Worm (Caenorhabditis elegans): Measurements from ENCODE around the gene ire-1.
A peak's percentile ranks its signal among the peaks of the same experiment; 100 is the strongest.

The ire-1 gene

DNA sequence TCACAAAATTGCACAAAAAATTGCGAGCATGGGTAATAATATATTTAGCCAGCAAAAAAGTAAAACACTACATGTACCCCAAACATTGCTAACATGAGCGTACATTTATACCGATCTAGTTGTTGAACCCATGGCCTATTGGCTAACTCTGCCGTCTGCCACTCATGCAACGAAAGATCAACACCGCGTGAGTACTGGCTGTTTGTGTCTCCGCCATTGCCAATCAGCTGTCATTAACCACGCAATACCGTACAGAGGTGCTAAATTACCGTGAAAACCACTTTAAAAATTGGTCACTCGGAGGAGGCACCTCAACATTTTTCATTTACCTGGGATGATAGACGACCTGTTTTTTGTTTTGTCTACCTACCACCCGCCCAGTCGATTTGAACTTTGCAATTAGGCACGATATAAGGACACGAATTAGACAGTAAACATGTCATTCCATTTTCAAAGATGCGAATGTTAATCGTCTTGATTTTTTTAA lies 49.3 kb downstream of the ire-1 start, which contains the start of gene K02C4.2 (continued):
- no peak for TF ChIP-seq egrh-3 (GFP tag; IDR thresholded peaks at IDR 0.05)
- TF ChIP-seq C17E4.6 (GFP tag; IDR thresholded peaks at IDR 0.05): no peak
- no peak for TF ChIP-seq sdz-38 (tag; optimal IDR thresholded peaks at IDR 0.05)
- 0 out of 2 replicates have a peak, but pooled peaks have one; percentile 58 for TF ChIP-seq sea-2 (GFP tag; IDR thresholded peaks at IDR 0.05)
- peak; percentile 82 for TF ChIP-seq snpc-3.4 (tag; optimal IDR thresholded peaks at IDR 0.05)
- TF ChIP-seq nhr-120 (GFP tag; IDR thresholded peaks at IDR 0.05): no peak
- no peak for TF ChIP-seq Y53F4B.3 (GFP tag; IDR thresholded peaks at IDR 0.05)
- peak; percentile 73 for TF ChIP-seq sptf-2 (GFP tag; optimal IDR thresholded peaks at IDR 0.05)
- TF ChIP-seq ztf-28 (GFP tag; IDR thresholded peaks at IDR 0.05): peak; percentile 73; the same call in 1 of the 2 replicates
- TF ChIP-seq chd-7 (tag; optimal IDR thresholded peaks at IDR 0.05): peak; percentile 90
- no peak for TF ChIP-seq ama-1 (optimal IDR thresholded peaks at IDR 0.05)
- TF ChIP-seq ama-1 (GFP tag; optimal IDR thresholded peaks at IDR 0.05): peak in 1 of 2 experiments; percentile 81
- peak; percentile 76 for TF ChIP-seq lin-54 (GFP tag; optimal IDR thresholded peaks at IDR 0.05)
- TF ChIP-seq pbrm-1 (GFP tag; IDR thresholded peaks at IDR 0.05): peak; percentile 66; the same call in 1 of the 2 replicates
- TF ChIP-seq rpc-1 (optimal IDR thresholded peaks at IDR 0.05): peak; percentile 97
- TF ChIP-seq rpc-1 (tag; optimal IDR thresholded peaks at IDR 0.05): peak; percentile 93
- no peak for TF ChIP-seq pha-4 (tag; optimal IDR thresholded peaks at IDR 0.05)
- 0 out of 2 replicates have a peak, but pooled peaks have one; percentile 53 for TF ChIP-seq ztf-25 (GFP tag; IDR thresholded peaks at IDR 0.05)
- no peak for TF ChIP-seq efl-1 (GFP tag; optimal IDR thresholded peaks at IDR 0.05)
- TF ChIP-seq F57A8.1 (GFP tag; optimal IDR thresholded peaks at IDR 0.05): no peak
- no peak for TF ChIP-seq zfh-2 (GFP tag; conservative IDR thresholded peaks at IDR 0.05)
- TF ChIP-seq lsy-27 (tag; optimal IDR thresholded peaks at IDR 0.05; ENCODE audit: borderline replicate concordance, insufficient read depth): no peak
- peak; percentile 55; the same call in 1 of the 2 replicates for TF ChIP-seq C06A6.2 (GFP tag; conservative IDR thresholded peaks at IDR 0.05)
- peak; percentile 68 for TF ChIP-seq lsl-1 (GFP tag; optimal IDR thresholded peaks at IDR 0.05)
- 0 out of 2 replicates have a peak, but pooled peaks have one; percentile 67 for TF ChIP-seq madf-3 (GFP tag; IDR thresholded peaks at IDR 0.05)
- TF ChIP-seq let-607 (tag; optimal IDR thresholded peaks at IDR 0.05): peak; percentile 61 to 72
- no peak for TF ChIP-seq Y95B8A.8 (GFP tag; IDR thresholded peaks at IDR 0.05)
- TF ChIP-seq Y67H2A.10 (GFP tag; conservative IDR thresholded peaks at IDR 0.05): no peak
- TF ChIP-seq zim-3 (tag; optimal IDR thresholded peaks at IDR 0.05): peak; percentile 89
- peak; percentile 65; the same call in 1 of the 2 replicates for TF ChIP-seq aptf-2 (GFP tag; conservative IDR thresholded peaks at IDR 0.05)
- TF ChIP-seq Y56A3A.18 (GFP tag; IDR thresholded peaks at IDR 0.05): peak; percentile 58; the same call in 1 of the 2 replicates
- TF ChIP-seq F22D6.2 (tag; optimal IDR thresholded peaks at IDR 0.05): no peak
- TF ChIP-seq unc-130 (GFP tag; optimal IDR thresholded peaks at IDR 0.05): peak; percentile 68
- no peak for TF ChIP-seq ztf-6 (GFP tag; IDR thresholded peaks at IDR 0.05)
- TF ChIP-seq F55B11.4 (tag; optimal IDR thresholded peaks at IDR 0.05; ENCODE audit: borderline replicate concordance, insufficient read depth): no peak
- TF ChIP-seq atf-7 (tag; optimal IDR thresholded peaks at IDR 0.05): peak; percentile 59
- peak; percentile 87 for TF ChIP-seq snpc-1.3 (tag; optimal IDR thresholded peaks at IDR 0.05; ENCODE audit: insufficient read depth)
- TF ChIP-seq hmg-20 (GFP tag; IDR thresholded peaks at IDR 0.05): peak; percentile 67; the same call in 1 of the 2 replicates
- peak; percentile 57; the same call in 1 of the 2 replicates for TF ChIP-seq ceh-40 (GFP tag; IDR thresholded peaks at IDR 0.05)
- peak; percentile 59 for TF ChIP-seq madf-10 (tag; optimal IDR thresholded peaks at IDR 0.05)
- peak; percentile 84 for TF ChIP-seq B0261.1 (tag; optimal IDR thresholded peaks at IDR 0.05)
- TF ChIP-seq ceh-27 (GFP tag; optimal IDR thresholded peaks at IDR 0.05): peak; percentile 93
- peak; percentile 99 for TF ChIP-seq him-1 (tag; optimal IDR thresholded peaks at IDR 0.05)
- peak in 1 of 3 experiments; percentile 72 for TF ChIP-seq lin-35 (GFP tag; optimal IDR thresholded peaks at IDR 0.05)
- TF ChIP-seq mes-4 (tag; optimal IDR thresholded peaks at IDR 0.05): peak; percentile 81
- TF ChIP-seq mcd-1 (GFP tag; IDR thresholded peaks at IDR 0.05): peak; percentile 66
- TF ChIP-seq B0336.3 (GFP tag; IDR thresholded peaks at IDR 0.05): peak; percentile 67
- TF ChIP-seq madf-6 (GFP tag; IDR thresholded peaks at IDR 0.05): peak; percentile 72

Data from whole organism, young adult.